Worm (Caenorhabditis elegans) whole organism, midembryonic: ENCODE measurements around the gene frpr-12.

Experiments
- T22C8.4 ChIP-seq: fragments of 200-800 bp; sonication (Bioruptor generic); IDR thresholded peaks from 2 replicates; pipeline ENCODE4 v1.3.6; 2022; ENCODE audit warnings: missing genetic modification characterization, missing compliant biosample characterization
- cog-1 ChIP-seq: sonication (generic microtip); optimal IDR thresholded peaks from 2 replicates; lab custom pipeline; 2016; ENCODE audit warnings: missing genetic modification characterization, missing compliant biosample characterization
- flt-1 ChIP-seq: fragments of 200-800 bp; sonication (Bioruptor generic); IDR thresholded peaks from 2 replicates; pipeline ENCODE4 v1.3.6; 2022; ENCODE audit warnings: missing genetic modification characterization, missing compliant biosample characterization
- klf-2 ChIP-seq: fragments of 200-800 bp; sonication (Bioruptor generic); conservative IDR thresholded peaks from 2 replicates; pipeline ENCODE4 v1.3.6; 2022; ENCODE audit warnings: missing genetic modification reagents, missing genetic modification characterization, missing compliant biosample characterization
- ztf-23 ChIP-seq: fragments of 200-800 bp; sonication (Bioruptor generic); IDR thresholded peaks from 2 replicates; pipeline ENCODE4 v1.3.6; 2022; ENCODE audit warnings: missing genetic modification reagents, missing genetic modification characterization, missing compliant biosample characterization

DNA sequence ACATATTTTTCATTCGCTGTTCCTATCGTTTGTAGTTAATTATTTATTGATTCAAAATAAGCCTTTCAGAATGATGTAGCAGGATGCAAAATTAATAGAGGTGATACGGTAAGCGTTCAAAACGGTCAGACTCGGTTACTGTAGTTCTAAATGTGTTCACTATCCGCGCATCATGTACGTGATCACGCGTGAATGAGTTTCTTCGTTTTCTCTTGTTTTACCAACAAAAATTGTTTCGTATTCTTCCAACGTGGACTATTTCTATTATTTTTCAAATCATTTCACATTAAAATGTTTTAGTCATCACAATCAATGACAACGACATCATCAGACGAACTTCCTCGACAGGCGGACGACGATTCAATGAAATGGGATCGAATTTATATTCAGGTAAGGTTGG lies 44.7 kb downstream of the frpr-12 start, which contains the start of gene gck-1:
- no peak for TF ChIP-seq cog-1
- no peak for TF ChIP-seq klf-2
- TF ChIP-seq ztf-23: no peak
- TF ChIP-seq flt-1 (GFP tag; lab: Robert Waterston, UW): no peak
- no peak for TF ChIP-seq T22C8.4 (GFP tag; lab: Robert Waterston, UW)
